Fruit fly (Drosophila melanogaster) whole organism, prepupa: ENCODE measurements around the gene CG17472.

Experiments
- Blimp-1 ChIP-seq: fragments of 200-800 bp; sonication (Bioruptor generic); optimal IDR thresholded peaks from 3 replicates; lab custom pipeline; 2017; ENCODE audit warnings: missing biosample characterization, missing genetic modification characterization, mild to moderate bottlenecking, moderate library complexity, missing genetic modification reagents
- CG10631 ChIP-seq: fragments of 200-800 bp; sonication (Bioruptor generic); optimal IDR thresholded peaks from 2 replicates; lab custom pipeline; 2016; ENCODE audit warnings: missing biosample characterization, missing genetic modification characterization
- CG11294 ChIP-seq: fragments of 200-800 bp; sonication (Bioruptor generic); IDR thresholded peaks from 2 replicates; pipeline ENCODE4 v1.3.6; 2022; ENCODE audit warnings: missing biosample characterization, missing genetic modification characterization
- CG11902 ChIP-seq: fragments of 200-800 bp; sonication (Bioruptor generic); optimal IDR thresholded peaks from 3 replicates; lab custom pipeline; 2016; ENCODE audit warnings: missing biosample characterization, missing genetic modification characterization
- CG1621 ChIP-seq: fragments of 200-800 bp; sonication (Bioruptor generic); optimal IDR thresholded peaks from 3 replicates; lab custom pipeline; 2018; ENCODE audit warnings: missing biosample characterization, mild to moderate bottlenecking, missing genetic modification characterization
- CG16779 ChIP-seq: fragments of 200-800 bp; sonication (Bioruptor generic); optimal IDR thresholded peaks from 3 replicates; lab custom pipeline; 2017; ENCODE audit warnings: missing biosample characterization, mild to moderate bottlenecking, missing genetic modification characterization
- CG31627 ChIP-seq: fragments of 200-800 bp; sonication (Bioruptor generic); optimal IDR thresholded peaks from 3 replicates; lab custom pipeline; 2016; ENCODE audit warnings: missing biosample characterization, missing genetic modification characterization
- CG34406 ChIP-seq: fragments of 200-800 bp; sonication (Bioruptor generic); optimal IDR thresholded peaks from 3 replicates; lab custom pipeline; 2016; ENCODE audit warnings: missing biosample characterization, missing genetic modification characterization
- CG3919 ChIP-seq: fragments of 200-800 bp; sonication (Bioruptor generic); optimal IDR thresholded peaks from 3 replicates; lab custom pipeline; 2016; ENCODE audit warnings: missing biosample characterization, missing genetic modification characterization
- CG4318 ChIP-seq: fragments of 200-800 bp; sonication (Bioruptor generic); optimal IDR thresholded peaks from 3 replicates; lab custom pipeline; 2017; ENCODE audit warnings: missing biosample characterization, mild to moderate bottlenecking, missing genetic modification characterization
- CG6163 ChIP-seq: fragments of 200-800 bp; sonication (Bioruptor generic); IDR thresholded peaks from 3 replicates; pipeline ENCODE4 v1.3.6; 2022; ENCODE audit warnings: missing biosample characterization, missing genetic modification characterization
- CG6276 ChIP-seq: fragments of 200-800 bp; sonication (Bioruptor generic); optimal IDR thresholded peaks from 2 replicates; lab custom pipeline; 2017; ENCODE audit warnings: missing biosample characterization, mild to moderate bottlenecking, missing genetic modification characterization
- CG6792 ChIP-seq: fragments of 200-800 bp; sonication (Bioruptor generic); optimal IDR thresholded peaks from 3 replicates; lab custom pipeline; 2016; ENCODE audit warnings: missing biosample characterization, missing genetic modification characterization
- CG6808 ChIP-seq: fragments of 200-800 bp; sonication (Bioruptor generic); optimal IDR thresholded peaks from 3 replicates; lab custom pipeline; 2017; ENCODE audit warnings: missing biosample characterization, missing genetic modification characterization, mild to moderate bottlenecking, moderate library complexity, missing genetic modification reagents
- CG6854 ChIP-seq: fragments of 200-800 bp; sonication (Bioruptor generic); optimal IDR thresholded peaks from 2 replicates; lab custom pipeline; 2017; ENCODE audit warnings: missing biosample characterization, mild to moderate bottlenecking, missing genetic modification characterization
- CG7368 ChIP-seq: fragments of 200-800 bp; sonication (Bioruptor generic); optimal IDR thresholded peaks from 3 replicates; lab custom pipeline; 2016; ENCODE audit warnings: missing biosample characterization, missing genetic modification characterization
- CG8119 ChIP-seq: fragments of 200-800 bp; sonication (Bioruptor generic); IDR thresholded peaks from 3 replicates; pipeline ENCODE4 v1.3.6; 2022; ENCODE audit warnings: missing biosample characterization, missing genetic modification characterization
- CG8319 ChIP-seq: fragments of 200-800 bp; sonication (Bioruptor generic); optimal IDR thresholded peaks from 3 replicates; lab custom pipeline; 2016; ENCODE audit warnings: missing biosample characterization, missing genetic modification characterization
- CG9139 ChIP-seq: fragments of 200-800 bp; sonication (Bioruptor generic); optimal IDR thresholded peaks from 3 replicates; lab custom pipeline; 2017; ENCODE audit warnings: missing biosample characterization, mild to moderate bottlenecking, missing genetic modification characterization
- Eip75B ChIP-seq: fragments of 200-800 bp; sonication (Bioruptor generic); optimal IDR thresholded peaks from 3 replicates; lab custom pipeline; 2016; ENCODE audit warnings: missing biosample characterization, missing genetic modification characterization
- Eip78C ChIP-seq: fragments of 200-800 bp; sonication (Bioruptor generic); peaks from one replicate; lab custom pipeline; 2016; ENCODE audit warnings: missing biosample characterization, missing genetic modification characterization
- Eip93F ChIP-seq: fragments of 200-800 bp; sonication (Bioruptor generic); optimal IDR thresholded peaks from 2 replicates; lab custom pipeline; 2016; ENCODE audit warnings: missing biosample characterization, mild to moderate bottlenecking, missing genetic modification characterization
- Hr38 ChIP-seq: sonication (Bioruptor generic); optimal IDR thresholded peaks from 2 replicates; lab custom pipeline; 2016; ENCODE audit warnings: missing biosample characterization, missing genetic modification characterization
- Hr4 ChIP-seq: fragments of 200-800 bp; sonication (Bioruptor generic); optimal IDR thresholded peaks from 3 replicates; lab custom pipeline; 2016; ENCODE audit warnings: missing biosample characterization, missing genetic modification characterization
- Lpt ChIP-seq: fragments of 200-800 bp; sonication (Bioruptor generic); optimal IDR thresholded peaks from 3 replicates; lab custom pipeline; 2016; ENCODE audit warnings: missing biosample characterization, missing genetic modification characterization
- Met ChIP-seq: fragments of 200-800 bp; sonication (Bioruptor generic); optimal IDR thresholded peaks from 3 replicates; lab custom pipeline; 2016; ENCODE audit warnings: missing biosample characterization, missing genetic modification characterization
- Smox ChIP-seq: fragments of 200-800 bp; sonication (Bioruptor generic); optimal IDR thresholded peaks from 3 replicates; lab custom pipeline; 2016; ENCODE audit warnings: missing biosample characterization, missing genetic modification characterization
- Sox102F ChIP-seq: fragments of 200-800 bp; sonication (Bioruptor generic); optimal IDR thresholded peaks from 2 replicates; lab custom pipeline; 2016; ENCODE audit warnings: missing biosample characterization, mild to moderate bottlenecking, missing genetic modification characterization
- Sox14 ChIP-seq: fragments of 200-800 bp; sonication (Bioruptor generic); optimal IDR thresholded peaks from 3 replicates; lab custom pipeline; 2016; ENCODE audit warnings: missing biosample characterization, missing genetic modification characterization
- achi ChIP-seq: fragments of 200-800 bp; sonication (Bioruptor generic); optimal IDR thresholded peaks from 3 replicates; lab custom pipeline; 2016; ENCODE audit warnings: missing biosample characterization, missing genetic modification characterization
- acj6 ChIP-seq: fragments of 200-800 bp; sonication (Bioruptor generic); optimal IDR thresholded peaks from 3 replicates; lab custom pipeline; 2016; ENCODE audit warnings: missing biosample characterization, missing genetic modification characterization
- cyc ChIP-seq: fragments of 200-800 bp; sonication (Bioruptor generic); optimal IDR thresholded peaks from 3 replicates; lab custom pipeline; 2016; ENCODE audit warnings: missing biosample characterization, missing genetic modification characterization
- dac ChIP-seq: fragments of 200-800 bp; sonication (Bioruptor generic); optimal IDR thresholded peaks from 2 replicates; lab custom pipeline; 2017; ENCODE audit warnings: missing biosample characterization, mild to moderate bottlenecking, missing genetic modification characterization
- eg ChIP-seq: fragments of 200-800 bp; sonication (Bioruptor generic); IDR thresholded peaks from 3 replicates; pipeline ENCODE4 v1.3.6; 2022; ENCODE audit warnings: missing biosample characterization, missing genetic modification characterization
- esn ChIP-seq: fragments of 200-800 bp; sonication (Bioruptor generic); optimal IDR thresholded peaks from 2 replicates; lab custom pipeline; 2016; ENCODE audit warnings: missing biosample characterization, mild to moderate bottlenecking, missing genetic modification characterization, moderate library complexity
- fkh ChIP-seq: fragments of 200-800 bp; sonication (Bioruptor generic); optimal IDR thresholded peaks from 3 replicates; lab custom pipeline; 2017; ENCODE audit warnings: missing biosample characterization, mild to moderate bottlenecking, missing genetic modification characterization, moderate library complexity
- net ChIP-seq: fragments of 200-800 bp; sonication (Bioruptor generic); optimal IDR thresholded peaks from 3 replicates; lab custom pipeline; 2016; ENCODE audit warnings: missing biosample characterization, missing genetic modification characterization
- salr ChIP-seq, 2 experiments: fragments of 200-800 bp; sonication (Bioruptor generic); optimal IDR thresholded peaks; 3 replicates each; lab custom pipeline; 2016 to 2018; ENCODE audit warnings: missing biosample characterization in 2 of 2, missing genetic modification characterization in 2 of 2, mild to moderate bottlenecking in 1 of 2
- ss ChIP-seq, 2 experiments: fragments of 200-800 bp; sonication (Bioruptor generic); optimal IDR thresholded peaks; 2 replicates in 1 of 2; 3 replicates in 1 of 2; lab custom pipeline; 2017 to 2018; ENCODE audit warnings: mild to moderate bottlenecking in 2 of 2, missing biosample characterization in 2 of 2, missing genetic modification characterization in 2 of 2, moderate library complexity in 1 of 2
- svp ChIP-seq: fragments of 200-800 bp; sonication (Bioruptor generic); peaks from one replicate; lab custom pipeline; 2016; ENCODE audit warnings: missing biosample characterization, missing genetic modification characterization
- vri ChIP-seq: fragments of 200-800 bp; sonication (Bioruptor generic); optimal IDR thresholded peaks from 3 replicates; lab custom pipeline; 2016; ENCODE audit warnings: missing biosample characterization, mild to moderate bottlenecking, missing genetic modification characterization

Gene CG17472

DNA sequence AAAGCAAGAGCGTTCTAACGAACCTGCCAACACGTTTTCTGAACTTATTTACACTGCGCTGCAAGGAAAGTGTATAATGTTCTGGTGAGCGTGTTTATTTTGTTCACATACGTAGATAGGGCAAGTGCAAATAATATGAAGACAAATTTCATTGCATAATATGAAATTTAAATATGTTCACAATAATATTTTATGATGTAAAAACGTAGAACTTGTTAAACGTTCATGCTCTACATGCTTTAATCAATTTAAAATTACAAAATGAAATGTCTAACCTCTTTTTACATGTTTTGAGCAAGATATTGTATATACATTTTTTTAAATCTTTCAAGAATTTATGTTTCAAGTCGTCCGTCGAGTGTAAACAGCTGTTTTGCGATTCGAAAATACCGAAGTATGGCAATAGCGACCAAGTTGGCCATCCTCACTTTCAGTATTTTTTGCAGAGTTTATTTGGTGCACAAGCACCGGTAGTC is 11.1 kb downstream of the CG17472 start, which contains the start of the genes phr6-4 and CG2608 (continued):
- peak; percentile 91 for TF ChIP-seq Sox102F (GFP tag; lab: Kevin White, UChicago)
- peak; percentile 92 for TF ChIP-seq cyc (GFP tag; lab: Kevin White, UChicago)
- peak; percentile 87 for TF ChIP-seq dac (GFP tag; lab: Kevin White, UChicago)
- TF ChIP-seq vri (GFP tag; lab: Kevin White, UChicago) = peak; percentile 87
- TF ChIP-seq CG6276 = no peak
- peak; percentile 93 for TF ChIP-seq Eip75B (GFP tag; lab: Kevin White, UChicago)
- TF ChIP-seq CG6163 = peak; percentile 90
- peak; percentile 95 for TF ChIP-seq Hr4 (GFP tag; lab: Kevin White, UChicago)
- peak; percentile 86 for TF ChIP-seq Blimp-1 (GFP tag; lab: Kevin White, UChicago)
- peak; percentile 81 to 95 for TF ChIP-seq salr (GFP tag; optimal IDR thresholded peaks at IDR 0.05; lab: Kevin White, UChicago)
- TF ChIP-seq CG6808 = peak; percentile 92
- TF ChIP-seq CG3919 (GFP tag; lab: Kevin White, UChicago) = peak; percentile 94
- TF ChIP-seq Eip78C (GFP tag; lab: Kevin White, UChicago) = peak; percentile 98
- peak; percentile 89 for TF ChIP-seq CG9139 (GFP tag; lab: Kevin White, UChicago)
- peak; percentile 94 for TF ChIP-seq Sox14
- peak; percentile 94 for TF ChIP-seq net (GFP tag; lab: Kevin White, UChicago)
- TF ChIP-seq Smox (GFP tag; lab: Kevin White, UChicago) = peak; percentile 93
- peak; percentile 95 for TF ChIP-seq svp (GFP tag; lab: Kevin White, UChicago)
- TF ChIP-seq Eip93F = peak; percentile 70
- TF ChIP-seq Lpt (GFP tag; lab: Kevin White, UChicago) = peak; percentile 91
- peak; percentile 94 for TF ChIP-seq achi (GFP tag; lab: Kevin White, UChicago)
- TF ChIP-seq CG6792 (GFP tag; lab: Kevin White, UChicago) = peak; percentile 91
- TF ChIP-seq esn (GFP tag; lab: Kevin White, UChicago) = peak; percentile 96
- TF ChIP-seq CG8319 = peak; percentile 88
- TF ChIP-seq CG8119 = peak; percentile 95
- TF ChIP-seq CG31627 (GFP tag; lab: Kevin White, UChicago) = peak; percentile 93

DNA sequence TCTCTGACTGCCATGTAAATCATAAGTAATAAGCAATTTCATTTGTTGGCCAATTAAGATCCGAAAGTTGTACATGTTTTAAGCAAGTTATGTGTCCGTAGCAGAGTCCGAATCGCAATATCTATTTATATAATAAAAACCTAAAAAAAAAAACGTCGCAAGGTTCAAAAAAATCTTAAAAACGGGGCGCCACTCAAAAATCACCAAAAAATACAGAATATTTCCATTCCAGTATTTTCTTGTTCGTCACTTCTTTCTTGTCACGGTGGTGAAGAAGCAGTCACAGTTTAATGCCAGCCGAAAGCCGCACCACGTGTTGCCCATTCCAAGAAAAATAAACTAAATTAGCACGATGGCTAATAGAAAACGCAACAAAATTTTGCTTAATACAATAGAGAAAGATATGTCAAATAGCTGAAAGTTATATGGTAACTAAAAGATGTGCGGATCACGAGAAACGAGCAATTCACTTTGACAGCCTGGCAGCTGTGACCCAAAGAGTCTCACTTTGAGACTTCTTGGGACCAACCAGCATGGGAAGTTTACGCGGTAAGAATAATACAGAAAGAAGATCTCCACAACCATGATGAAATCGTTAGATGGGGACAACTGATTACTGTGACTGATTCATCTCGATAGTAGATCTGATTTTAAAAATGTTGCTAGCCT is 13.1 kb downstream of the CG17472 start:
- TF ChIP-seq CG6163 (no peak), eg (no peak), CG8119 (no peak), Eip75B (GFP tag; lab: Kevin White, UChicago) (no peak), CG1621 (tag; lab: Kevin White, UChicago) (no peak), Met (GFP tag; lab: Kevin White, UChicago) (no peak), acj6 (GFP tag; lab: Kevin White, UChicago) (no peak), fkh (GFP tag; lab: Kevin White, UChicago) (peak; percentile 38), Eip78C (GFP tag; lab: Kevin White, UChicago) (peak; percentile 48), CG4318 (no peak), salr (GFP tag; optimal IDR thresholded peaks at IDR 0.05; lab: Kevin White, UChicago) (no peak), CG6808 (no peak), CG31627 (GFP tag; lab: Kevin White, UChicago) (no peak), esn (GFP tag; lab: Kevin White, UChicago) (peak; percentile 7), svp (GFP tag; lab: Kevin White, UChicago) (peak; percentile 63), CG10631 (GFP tag; lab: Kevin White, UChicago) (no peak), Smox (GFP tag; lab: Kevin White, UChicago) (no peak)

DNA sequence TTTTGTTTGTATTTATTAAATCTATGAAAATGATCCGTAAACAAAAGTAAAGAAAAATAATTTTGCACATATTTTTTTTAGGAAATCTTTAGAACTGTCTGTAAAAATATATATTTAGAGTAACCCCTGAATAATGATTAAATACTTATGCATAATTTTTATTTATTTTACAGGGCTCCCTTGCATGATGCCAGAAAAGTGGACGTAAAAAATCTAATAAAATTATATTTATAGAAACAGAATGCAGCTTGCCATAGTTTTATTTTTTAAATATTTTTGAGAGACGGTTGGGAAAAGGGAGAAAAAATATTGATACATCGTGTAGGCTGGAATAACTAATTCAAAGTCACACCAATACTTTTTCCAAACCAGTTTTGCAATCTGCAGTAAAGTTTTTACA is 14.3 kb downstream of the CG17472 start, which contains the start of gene CG18810:
CG18810 (plus strand) TSS at position 301 of the 400 bp plus-strand sequence.
- TF ChIP-seq CG34406 (GFP tag; lab: Kevin White, UChicago) = no peak
- TF ChIP-seq CG7368 (GFP tag; lab: Kevin White, UChicago) = no peak
- no peak for TF ChIP-seq CG11902 (GFP tag; lab: Kevin White, UChicago)
- TF ChIP-seq CG6854 (GFP tag; lab: Kevin White, UChicago) = no peak
- TF ChIP-seq Hr4 (GFP tag; lab: Kevin White, UChicago) = no peak
- no peak for TF ChIP-seq Hr38 (GFP tag; lab: Kevin White, UChicago)
- no peak for TF ChIP-seq ss (GFP tag; optimal IDR thresholded peaks at IDR 0.05; lab: Kevin White, UChicago)
- TF ChIP-seq CG6808 = no peak
- TF ChIP-seq eg = no peak
- TF ChIP-seq CG4318 = no peak
- TF ChIP-seq svp (GFP tag; lab: Kevin White, UChicago) = no peak
- TF ChIP-seq vri (GFP tag; lab: Kevin White, UChicago) = no peak
- TF ChIP-seq CG16779 (tag; lab: Kevin White, UChicago) = no peak
- no peak for TF ChIP-seq Smox (GFP tag; lab: Kevin White, UChicago)
- TF ChIP-seq CG11294 = no peak
